Fruit fly (Drosophila melanogaster): ENCODE measurements around the gene Cyt-c1.

The Cyt-c1 gene

DNA sequence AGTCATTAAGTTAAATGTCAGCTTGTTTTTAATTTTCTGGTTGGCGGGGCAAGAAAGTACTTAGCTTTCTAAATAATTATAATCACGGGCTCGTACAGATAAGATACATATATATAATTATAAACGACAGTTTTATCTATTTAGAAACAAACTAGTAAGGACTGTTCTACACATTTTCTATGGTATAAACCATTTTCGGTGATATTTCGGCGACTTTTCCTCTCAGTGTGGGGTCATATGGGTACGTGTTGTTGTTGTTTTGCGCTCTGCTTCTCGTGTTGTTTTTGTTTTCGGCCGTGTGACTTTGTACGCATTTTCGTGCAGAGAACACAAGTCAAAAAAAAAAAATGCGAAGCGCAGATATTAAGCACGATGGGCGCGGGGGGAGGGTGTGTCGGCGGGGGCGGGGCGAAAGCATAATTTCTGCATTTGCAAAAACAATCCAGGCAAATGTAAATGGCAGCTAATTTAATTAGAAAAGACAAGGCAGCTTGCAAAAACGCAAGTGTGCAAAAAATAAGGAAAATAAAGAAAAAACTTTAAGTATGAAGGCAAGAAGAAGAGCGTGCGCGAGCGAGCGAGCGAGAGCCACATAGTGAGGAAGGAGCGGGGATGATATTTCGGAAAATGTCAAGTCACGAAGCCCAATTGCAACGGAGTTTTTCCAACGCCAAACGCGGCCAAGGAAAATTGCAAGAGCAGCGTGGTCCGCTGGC, 5.3 kb downstream of the Cyt-c1 start (continued):
- TF ChIP-seq CG31627 (GFP tag; optimal IDR thresholded peaks at IDR 0.05) (peak; percentile 58), CG6854 (GFP tag; optimal IDR thresholded peaks at IDR 0.05) (no peak), CG16779 (tag; optimal IDR thresholded peaks at IDR 0.05) (no peak), achi (GFP tag; optimal IDR thresholded peaks at IDR 0.05) (peak; percentile 70), CG6792 (GFP tag; optimal IDR thresholded peaks at IDR 0.05) (peak; percentile 41), fkh (GFP tag; optimal IDR thresholded peaks at IDR 0.05) (no peak), lz (GFP tag; optimal IDR thresholded peaks at IDR 0.05) (peak; percentile 52), CG7368 (GFP tag; optimal IDR thresholded peaks at IDR 0.05) (no peak), Met (GFP tag; optimal IDR thresholded peaks at IDR 0.05) (peak; percentile 61), CG11294 (GFP tag; IDR thresholded peaks at IDR 0.05) (0 out of 2 replicates have a peak, but pooled peaks have one; percentile 7), Blimp-1 (GFP tag; optimal IDR thresholded peaks at IDR 0.05) (no peak), CG8119 (GFP tag; IDR thresholded peaks at IDR 0.05) (peak; percentile 71), Hr39 (GFP tag; optimal IDR thresholded peaks at IDR 0.05) (peak; percentile 60), CG3919 (GFP tag; optimal IDR thresholded peaks at IDR 0.05) (peak; percentile 48), CG4318 (GFP tag; optimal IDR thresholded peaks at IDR 0.05) (peak; percentile 36), Sox15 (GFP tag; optimal IDR thresholded peaks at IDR 0.05) (peak; percentile 34), Lpt (GFP tag; optimal IDR thresholded peaks at IDR 0.05) (peak; percentile 48), Eip78C (GFP tag) (peak; percentile 89), vri (GFP tag; optimal IDR thresholded peaks at IDR 0.05) (peak; percentile 15)

DNA sequence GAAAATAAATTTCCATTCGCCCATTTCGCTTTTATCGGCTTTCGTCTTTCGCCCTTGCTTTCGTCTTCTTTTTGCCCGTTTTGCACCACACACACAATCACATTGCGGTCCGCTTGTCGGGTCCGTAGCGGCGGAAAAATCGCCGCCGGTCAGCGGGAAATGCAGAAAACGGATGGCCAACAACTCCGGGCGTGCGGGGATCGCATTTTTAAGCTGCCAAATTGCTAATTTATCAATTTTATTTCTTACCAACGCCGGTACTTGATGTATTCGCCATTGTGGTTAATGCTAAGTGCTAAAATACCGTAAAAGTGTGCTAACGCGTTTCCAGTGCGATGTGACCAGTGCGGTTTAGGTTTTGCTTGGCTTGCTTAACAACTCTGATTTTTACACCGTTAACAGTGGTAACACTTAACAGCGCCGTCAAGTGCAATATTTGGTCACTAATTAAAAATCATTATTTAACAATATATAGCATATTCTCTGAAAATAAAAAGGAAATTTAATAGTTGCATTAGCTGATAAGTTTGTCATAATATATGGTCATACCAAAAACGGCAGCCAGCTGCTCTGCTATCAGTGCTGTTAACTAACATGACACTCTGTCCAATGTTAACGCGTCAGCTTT, 6.0 kb downstream of the Cyt-c1 start, which contains the start of the genes Uev1A and Membrin:
Gene Uev1A (minus strand): TSS at position 346 of the 628 bp plus-strand sequence.
Gene Membrin (plus strand): TSS at position 576 of the 628 bp plus-strand sequence.
- TF ChIP-seq CG11902 (GFP tag; optimal IDR thresholded peaks at IDR 0.05) (no peak), cyc (GFP tag; optimal IDR thresholded peaks at IDR 0.05) (peak; percentile 18), net (GFP tag; optimal IDR thresholded peaks at IDR 0.05) (no peak), Blimp-1 (GFP tag; optimal IDR thresholded peaks at IDR 0.05) (no peak), CG6792 (GFP tag; optimal IDR thresholded peaks at IDR 0.05) (no peak), CG10631 (GFP tag; optimal IDR thresholded peaks at IDR 0.05) (no peak), OdsH (GFP tag; optimal IDR thresholded peaks at IDR 0.05) (no peak), CG9139 (GFP tag; optimal IDR thresholded peaks at IDR 0.05) (no peak), Eip78C (GFP tag) (peak; percentile 51), pdm3 (GFP tag; optimal IDR thresholded peaks at IDR 0.05) (no peak), esn (GFP tag; optimal IDR thresholded peaks at IDR 0.05) (peak; percentile 32), CG6276 (GFP tag; optimal IDR thresholded peaks at IDR 0.05) (no peak), Sox102F (GFP tag; optimal IDR thresholded peaks at IDR 0.05) (no peak), CG31627 (GFP tag; optimal IDR thresholded peaks at IDR 0.05) (peak; percentile 1), Eip93F (GFP tag; optimal IDR thresholded peaks at IDR 0.05) (no peak), CG1621 (tag; optimal IDR thresholded peaks at IDR 0.05) (no peak), Met (GFP tag; optimal IDR thresholded peaks at IDR 0.05) (peak; percentile 11), Gug (GFP tag; IDR thresholded peaks at IDR 0.05) (no peak), CG8632 (GFP tag; optimal IDR thresholded peaks at IDR 0.05) (no peak), dsx (GFP tag; optimal IDR thresholded peaks at IDR 0.05; ENCODE audit: poor library complexity, severe bottlenecking) (no peak), achi (GFP tag; optimal IDR thresholded peaks at IDR 0.05) (peak; percentile 36), CG3919 (GFP tag; optimal IDR thresholded peaks at IDR 0.05) (no peak), CG15336 (GFP tag; IDR thresholded peaks at IDR 0.05) (no peak)

dm6 chr3L:5367744-5368507, 7.9 kb downstream of the Cyt-c1 start, which contains the start of gene Pfdn4:
Gene Pfdn4, minus strand, starts transcription at chr3L:5368008.
- peak; percentile 39 for TF ChIP-seq svp (GFP tag)
- TF ChIP-seq Eip78C (GFP tag): peak; percentile 34
- no peak for TF ChIP-seq Eip93F (GFP tag; optimal IDR thresholded peaks at IDR 0.05)
